Worm (Caenorhabditis elegans): ENCODE data around the gene dhhc-5.

Gene dhhc-5

ce11 chrIII:6895166-6895565 is 46.3 kb upstream of the dhhc-5 start (continued):
- TF ChIP-seq dve-1 (tag; optimal IDR thresholded peaks at IDR 0.05; ENCODE audit: insufficient read depth), result peak; percentile 94
- no peak for TF ChIP-seq ztf-7 (tag; optimal IDR thresholded peaks at IDR 0.05)
- no peak for TF ChIP-seq zfp-2 (tag; optimal IDR thresholded peaks at IDR 0.05)
- peak in 1 of 2 experiments; percentile 99 for TF ChIP-seq unc-62 (GFP tag; optimal IDR thresholded peaks at IDR 0.05 in 1 of 2)
- TF ChIP-seq unc-62 (tag; optimal IDR thresholded peaks at IDR 0.05), result no peak
- no peak for TF ChIP-seq ceh-44 (GFP tag; IDR thresholded peaks at IDR 0.05)
- no peak for TF ChIP-seq snpc-1.2 (GFP tag; IDR thresholded peaks at IDR 0.05)
- TF ChIP-seq hlh-30 (tag; optimal IDR thresholded peaks at IDR 0.05; ENCODE audit: insufficient read depth), result peak; percentile 75
- TF ChIP-seq snpc-4 (tag; optimal IDR thresholded peaks at IDR 0.05), result no peak
- TF ChIP-seq Y5F2A.4 (GFP tag; optimal IDR thresholded peaks at IDR 0.05), result no peak
- TF ChIP-seq nhr-77 (tag; optimal IDR thresholded peaks at IDR 0.05), result peak; percentile 45

- TF ChIP-seq set-16 (GFP tag; IDR thresholded peaks at IDR 0.05), result no peak
- no peak for TF ChIP-seq sdz-12 (GFP tag; optimal IDR thresholded peaks at IDR 0.05)
- TF ChIP-seq fkh-10 (GFP tag; optimal IDR thresholded peaks at IDR 0.05), result no peak
- no peak for TF ChIP-seq lsy-2 (tag; optimal IDR thresholded peaks at IDR 0.05)
- no peak for TF ChIP-seq rbr-2 (tag; optimal IDR thresholded peaks at IDR 0.05)
- TF ChIP-seq unc-39 (tag; optimal IDR thresholded peaks at IDR 0.05), result no peak
- no peak for TF ChIP-seq lin-38 (GFP tag; IDR thresholded peaks at IDR 0.05)
- no peak for TF ChIP-seq ctbp-1 (GFP tag; IDR thresholded peaks at IDR 0.05)
- no peak for TF ChIP-seq mdt-29 (GFP tag; IDR thresholded peaks at IDR 0.05)
Measured at ce11 chrIII:6891560-6891959, 42.7 kb upstream of the dhhc-5 start, which contains the start of gene K04C2.5. Gene K04C2.5, minus strand, starts transcription at chrIII:6891660.

- TF ChIP-seq hif-1 (tag; optimal IDR thresholded peaks at IDR 0.05) (no peak), dmd-6 (GFP tag; IDR thresholded peaks at IDR 0.05) (no peak), mxl-2 (GFP tag; conservative IDR thresholded peaks at IDR 0.05) (no peak), lsy-2 (tag; optimal IDR thresholded peaks at IDR 0.05) (peak in 1 of 2 experiments; percentile 28), nhr-102 (tag; optimal IDR thresholded peaks at IDR 0.05) (no peak), zip-2 (tag; optimal IDR thresholded peaks at IDR 0.05) (no peak), aha-1 (tag) (peak; percentile 95), dpl-1 (GFP tag; optimal IDR thresholded peaks at IDR 0.05) (peak; percentile 68), duxl-1 (tag; optimal IDR thresholded peaks at IDR 0.05; ENCODE audit: poor library complexity) (no peak), skn-1 (tag; optimal IDR thresholded peaks at IDR 0.05) (no peak), mes-2 (tag; optimal IDR thresholded peaks at IDR 0.05; ENCODE audit: poor library complexity, severe bottlenecking) (peak; percentile 45), egl-27 (tag; optimal IDR thresholded peaks at IDR 0.05) (no peak), nhr-11 (tag; optimal IDR thresholded peaks at IDR 0.05) (no peak), pqm-1 (tag; optimal IDR thresholded peaks at IDR 0.05) (no peak)
Measured at ce11 chrIII:6888999-6889824, 40.4 kb upstream of the dhhc-5 start, which contains the start of the genes brd-1 and K04C2.2. Gene brd-1, minus strand, starts transcription at chrIII:6889504. Gene K04C2.2, plus strand, starts transcription at chrIII:6889774.

ce11 chrIII:6888497-6888896 is 39.6 kb upstream of the dhhc-5 start:
- TF ChIP-seq ztf-11 (tag; optimal IDR thresholded peaks at IDR 0.05), result no peak
- TF ChIP-seq php-3 (GFP tag; IDR thresholded peaks at IDR 0.05), result no peak
- no peak for TF ChIP-seq ZK337.2 (GFP tag; IDR thresholded peaks at IDR 0.05)
- TF ChIP-seq D1046.2 (GFP tag; IDR thresholded peaks at IDR 0.05), result no peak
- TF ChIP-seq lin-38 (GFP tag; IDR thresholded peaks at IDR 0.05), result peak; percentile 78
- TF ChIP-seq Y5F2A.4 (GFP tag; optimal IDR thresholded peaks at IDR 0.05), result peak; percentile 63
- peak; percentile 43 for TF ChIP-seq hlh-30 (tag; optimal IDR thresholded peaks at IDR 0.05; ENCODE audit: insufficient read depth)
- TF ChIP-seq F37D6.2 (tag; optimal IDR thresholded peaks at IDR 0.05), result peak; percentile 18
- TF ChIP-seq jun-1 (tag; optimal IDR thresholded peaks at IDR 0.05), result no peak
- peak; percentile 28 to 86; a peak in 2 of 4 replicates for TF ChIP-seq madf-5 (GFP tag; IDR thresholded peaks at IDR 0.05)
- TF ChIP-seq zfp-3 (GFP tag; conservative IDR thresholded peaks at IDR 0.05), result 0 out of 2 replicates have a peak, but pooled peaks have one; percentile 26
- no peak for TF ChIP-seq lin-15B (tag; optimal IDR thresholded peaks at IDR 0.05)
- TF ChIP-seq daf-8 (GFP tag; IDR thresholded peaks at IDR 0.05), result no peak
- 0 out of 2 replicates have a peak, but pooled peaks have one; percentile 55 for TF ChIP-seq F44E2.7 (GFP tag; IDR thresholded peaks at IDR 0.05)
- TF ChIP-seq lsy-2 (tag; optimal IDR thresholded peaks at IDR 0.05), result peak in 1 of 2 experiments; percentile 48
- no peak for TF ChIP-seq pqm-1 (tag; optimal IDR thresholded peaks at IDR 0.05)
- TF ChIP-seq aly-2 (tag; optimal IDR thresholded peaks at IDR 0.05), result no peak
- no peak for TF ChIP-seq aha-1 (tag)
